Worm (Caenorhabditis elegans) whole organism, midembryonic: ENCODE data around the gene C18A3.7.

Source experiments
- T22C8.4 ChIP-seq: fragments of 200-800 bp; sonication (Bioruptor generic); IDR thresholded peaks from 2 replicates; pipeline ENCODE4 v1.3.6; 2022; ENCODE audit warnings: missing genetic modification characterization, missing compliant biosample characterization
- cog-1 ChIP-seq: sonication (generic microtip); optimal IDR thresholded peaks from 2 replicates; lab custom pipeline; 2016; ENCODE audit warnings: missing genetic modification characterization, missing compliant biosample characterization
- flt-1 ChIP-seq: fragments of 200-800 bp; sonication (Bioruptor generic); IDR thresholded peaks from 2 replicates; pipeline ENCODE4 v1.3.6; 2022; ENCODE audit warnings: missing genetic modification characterization, missing compliant biosample characterization
- klf-2 ChIP-seq: fragments of 200-800 bp; sonication (Bioruptor generic); conservative IDR thresholded peaks from 2 replicates; pipeline ENCODE4 v1.3.6; 2022; ENCODE audit warnings: missing genetic modification reagents, missing genetic modification characterization, missing compliant biosample characterization
- med-1 ChIP-seq: sonication (generic microtip); optimal IDR thresholded peaks from 2 replicates; lab custom pipeline; 2017; ENCODE audit warnings: missing genetic modification characterization, mild to moderate bottlenecking, missing compliant biosample characterization, antibody characterized with exemption, missing genetic modification reagents; ENCODE audit not compliant: insufficient read depth
- ref-1 ChIP-seq: fragments of 200-800 bp; sonication (Bioruptor generic); conservative IDR thresholded peaks from 2 replicates; pipeline ENCODE4 v1.3.6; 2022; ENCODE audit warnings: missing genetic modification reagents, missing genetic modification characterization, missing compliant biosample characterization
- tab-1 ChIP-seq: fragments of 200-800 bp; sonication (Bioruptor generic); IDR thresholded peaks from 2 replicates; pipeline ENCODE4 v1.3.6; 2022; ENCODE audit warnings: missing genetic modification characterization, missing compliant biosample characterization
- ztf-23 ChIP-seq: fragments of 200-800 bp; sonication (Bioruptor generic); IDR thresholded peaks from 2 replicates; pipeline ENCODE4 v1.3.6; 2022; ENCODE audit warnings: missing genetic modification reagents, missing genetic modification characterization, missing compliant biosample characterization
- ztf-29 ChIP-seq: fragments of 200-800 bp; sonication (Bioruptor generic); IDR thresholded peaks from 2 replicates; pipeline ENCODE4 v1.3.6; 2022; ENCODE audit warnings: missing genetic modification reagents, missing genetic modification characterization, missing compliant biosample characterization

C18A3.7 gene

DNA sequence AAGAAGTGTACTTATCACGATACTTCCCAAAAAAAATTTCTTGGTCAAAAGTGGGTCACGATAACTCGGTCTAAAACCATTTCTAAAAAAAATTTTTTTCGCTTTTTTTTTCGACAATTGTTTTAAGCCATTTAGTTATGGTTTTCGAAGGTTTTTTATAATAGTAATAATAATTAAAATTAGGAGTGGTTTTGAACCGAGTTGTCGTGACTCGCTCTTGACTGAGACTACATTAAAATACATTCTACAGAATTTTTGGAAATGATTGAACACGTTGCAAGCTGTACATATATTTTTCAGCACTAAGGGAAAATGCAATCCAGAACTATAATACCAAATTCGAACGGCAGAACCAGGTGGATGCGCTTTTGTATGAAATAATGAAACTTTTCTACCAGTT, 23.9 kb upstream of the C18A3.7 start, which contains the start of gene F10C1.8:
F10C1.8 (plus strand) TSS at position 301 of the 400 bp plus-strand sequence.
- TF ChIP-seq med-1 (GFP tag; lab: Kevin White, UChicago) (no peak), cog-1 (no peak), ztf-29 (no peak), tab-1 (GFP tag; lab: Robert Waterston, UW) (no peak), flt-1 (GFP tag; lab: Robert Waterston, UW) (no peak), klf-2 (GFP tag; lab: Robert Waterston, UW) (no peak), ref-1 (GFP tag; lab: Robert Waterston, UW) (no peak)

DNA sequence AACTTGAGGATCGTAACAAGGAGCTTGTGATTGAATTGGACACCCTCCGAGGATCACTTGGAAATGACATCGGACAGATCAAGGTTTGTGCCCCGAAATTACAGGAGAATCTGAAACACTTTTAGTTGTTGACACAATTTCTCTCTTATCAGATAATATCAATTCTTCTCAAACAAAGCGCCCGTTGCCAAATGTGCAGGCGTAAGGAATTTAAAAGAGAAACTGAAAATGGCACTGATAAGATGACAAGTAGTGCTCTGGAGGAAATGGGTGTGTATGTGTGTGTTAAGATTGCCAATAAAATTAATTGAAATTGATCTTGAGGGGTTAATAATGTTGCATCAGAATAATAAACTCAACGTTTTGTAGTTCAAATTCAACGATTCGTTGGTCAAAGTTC, 21.1 kb upstream of the C18A3.7 start:
- TF ChIP-seq med-1 (GFP tag; lab: Kevin White, UChicago) = no peak
- TF ChIP-seq flt-1 (GFP tag; lab: Robert Waterston, UW) = no peak
- TF ChIP-seq cog-1 = no peak
- no peak for TF ChIP-seq klf-2 (GFP tag; lab: Robert Waterston, UW)
- TF ChIP-seq ztf-29 = no peak
- TF ChIP-seq T22C8.4 (GFP tag; lab: Robert Waterston, UW) = no peak
- no peak for TF ChIP-seq tab-1 (GFP tag; lab: Robert Waterston, UW)
- TF ChIP-seq ztf-23 (GFP tag; lab: Robert Waterston, UW) = no peak
- no peak for TF ChIP-seq ref-1 (GFP tag; lab: Robert Waterston, UW)

DNA sequence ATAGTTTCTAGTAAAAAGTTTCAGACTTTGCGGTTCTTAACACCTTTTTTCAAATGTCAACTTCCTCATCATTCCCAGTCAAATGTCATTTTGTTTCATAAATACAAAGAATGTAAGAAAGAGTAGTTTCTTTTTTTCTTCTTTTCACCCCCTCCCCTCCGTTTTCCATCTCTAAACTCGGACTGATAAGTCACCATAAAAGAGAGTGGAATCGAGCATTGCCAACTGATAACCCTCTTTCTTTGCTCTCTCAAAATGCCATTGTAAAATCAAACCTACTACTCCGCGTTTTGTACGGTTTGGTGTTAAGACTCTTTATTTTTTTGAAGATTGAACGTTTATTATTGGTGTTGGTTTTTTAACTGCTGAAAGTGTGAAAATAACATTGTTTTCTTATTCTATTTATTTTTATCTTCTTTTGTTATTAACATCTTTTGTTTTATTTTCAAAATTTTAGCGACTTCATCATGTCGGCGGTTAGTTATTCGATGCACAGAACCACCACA, 19.5 kb upstream of the C18A3.7 start, which contains the start of gene ifb-2:
ifb-2 (plus strand) TSS at position 456 of the 506 bp plus-strand sequence.
- no peak for TF ChIP-seq ztf-29
- TF ChIP-seq cog-1 = no peak
- no peak for TF ChIP-seq flt-1 (GFP tag; lab: Robert Waterston, UW)
- TF ChIP-seq ref-1 (GFP tag; lab: Robert Waterston, UW) = no peak
- no peak for TF ChIP-seq ztf-23 (GFP tag; lab: Robert Waterston, UW)
- TF ChIP-seq tab-1 (GFP tag; lab: Robert Waterston, UW) = no peak
- no peak for TF ChIP-seq klf-2 (GFP tag; lab: Robert Waterston, UW)
- no peak for TF ChIP-seq T22C8.4 (GFP tag; lab: Robert Waterston, UW)

DNA sequence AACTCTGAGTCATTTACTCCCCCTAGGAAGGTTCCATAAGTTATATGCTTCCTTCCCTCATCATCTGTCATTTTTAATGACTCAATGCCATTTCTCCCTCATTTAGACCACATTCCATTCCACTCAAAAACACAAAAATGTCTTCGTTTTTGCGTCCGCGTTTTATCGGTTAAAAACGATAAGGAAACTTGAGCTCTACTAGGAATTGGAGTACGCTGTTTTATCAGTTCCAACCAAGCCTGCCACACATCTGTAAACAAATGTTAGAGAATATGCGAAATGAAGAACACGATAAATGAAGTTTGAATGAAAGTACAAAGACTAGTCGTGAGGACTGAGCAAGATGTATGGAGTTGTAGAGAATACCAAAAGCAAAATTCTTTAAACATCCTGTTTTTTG, 18.2 kb upstream of the C18A3.7 start:
- TF ChIP-seq flt-1 (GFP tag; lab: Robert Waterston, UW) = no peak
- no peak for TF ChIP-seq ref-1 (GFP tag; lab: Robert Waterston, UW)
- no peak for TF ChIP-seq ztf-29
- TF ChIP-seq T22C8.4 (GFP tag; lab: Robert Waterston, UW) = no peak
- TF ChIP-seq ztf-23 (GFP tag; lab: Robert Waterston, UW) = no peak
- TF ChIP-seq med-1 (GFP tag; lab: Kevin White, UChicago) = no peak
- TF ChIP-seq cog-1 = no peak
- TF ChIP-seq klf-2 (GFP tag; lab: Robert Waterston, UW) = no peak

DNA sequence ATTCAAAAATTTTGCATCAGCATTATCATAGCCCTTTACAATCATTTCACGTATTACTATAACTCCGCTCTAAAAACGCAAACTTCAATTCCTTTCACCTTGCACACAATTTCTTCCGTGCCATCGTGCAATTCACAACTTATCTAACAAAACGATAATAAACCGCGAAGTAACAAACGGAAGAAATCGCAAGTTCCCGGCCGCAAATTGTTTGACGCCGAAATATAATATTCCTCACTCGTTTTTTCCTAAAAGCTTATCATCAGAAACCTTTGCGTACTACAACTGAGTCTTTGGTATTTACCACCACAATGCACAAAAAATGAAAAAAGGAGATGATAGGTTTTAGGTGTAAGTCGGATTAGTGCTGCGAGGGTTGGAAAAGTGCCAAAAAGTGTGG, 17.1 kb upstream of the C18A3.7 start:
- no peak for TF ChIP-seq cog-1
- no peak for TF ChIP-seq ztf-29
- no peak for TF ChIP-seq T22C8.4 (GFP tag; lab: Robert Waterston, UW)
- no peak for TF ChIP-seq klf-2 (GFP tag; lab: Robert Waterston, UW)

DNA sequence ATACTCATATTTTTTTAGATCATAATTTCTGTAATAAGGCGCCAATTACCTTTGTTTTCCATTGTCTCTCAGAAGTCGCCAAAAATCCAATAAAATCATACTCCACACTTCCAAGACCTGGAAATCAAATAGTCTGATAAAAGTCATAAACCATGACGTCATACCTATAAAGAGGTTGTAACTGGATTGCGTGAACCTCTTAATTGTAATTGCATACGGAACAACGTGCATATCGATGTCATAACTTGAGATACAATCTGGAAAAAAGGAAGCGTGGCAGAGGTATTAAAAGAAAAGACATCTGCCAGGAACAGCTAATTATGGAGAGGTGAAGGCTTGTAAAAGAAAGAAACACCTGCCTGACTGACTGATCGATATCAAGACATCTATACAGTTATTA, 14.8 kb upstream of the C18A3.7 start, which contains the start of gene F10C1.9:
F10C1.9 (minus strand) TSS at position 197 of the 400 bp plus-strand sequence.
- TF ChIP-seq cog-1 = no peak
- no peak for TF ChIP-seq T22C8.4 (GFP tag; lab: Robert Waterston, UW)
- no peak for TF ChIP-seq klf-2 (GFP tag; lab: Robert Waterston, UW)
- TF ChIP-seq med-1 (GFP tag; lab: Kevin White, UChicago) = no peak
- no peak for TF ChIP-seq flt-1 (GFP tag; lab: Robert Waterston, UW)
- TF ChIP-seq ztf-29 = no peak
- no peak for TF ChIP-seq ref-1 (GFP tag; lab: Robert Waterston, UW)
- TF ChIP-seq tab-1 (GFP tag; lab: Robert Waterston, UW) = no peak
- TF ChIP-seq ztf-23 (GFP tag; lab: Robert Waterston, UW) = no peak

DNA sequence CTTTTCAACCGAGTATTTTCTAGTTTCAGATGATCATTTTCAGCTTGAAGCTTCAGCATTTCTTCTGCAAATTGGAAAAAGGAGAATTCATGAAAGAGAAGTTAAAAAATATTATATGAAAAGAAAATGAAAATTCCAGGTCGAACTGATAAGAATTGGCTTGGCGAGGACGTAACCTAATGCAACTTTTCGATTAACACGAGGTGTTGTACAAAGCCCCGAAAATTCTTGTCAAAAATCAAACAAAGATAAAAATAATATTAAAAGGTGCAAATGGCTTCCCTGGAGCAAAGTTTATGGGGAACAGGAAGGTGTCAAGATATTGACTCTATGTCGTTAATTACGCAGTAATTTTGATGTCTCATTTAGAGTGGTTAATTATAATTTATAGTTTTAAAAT, 14.1 kb upstream of the C18A3.7 start:
- TF ChIP-seq T22C8.4 (GFP tag; lab: Robert Waterston, UW) (no peak), med-1 (GFP tag; lab: Kevin White, UChicago) (no peak), cog-1 (no peak), flt-1 (GFP tag; lab: Robert Waterston, UW) (no peak), tab-1 (GFP tag; lab: Robert Waterston, UW) (no peak), ref-1 (GFP tag; lab: Robert Waterston, UW) (no peak), klf-2 (GFP tag; lab: Robert Waterston, UW) (no peak), ztf-23 (GFP tag; lab: Robert Waterston, UW) (no peak), ztf-29 (no peak)

DNA sequence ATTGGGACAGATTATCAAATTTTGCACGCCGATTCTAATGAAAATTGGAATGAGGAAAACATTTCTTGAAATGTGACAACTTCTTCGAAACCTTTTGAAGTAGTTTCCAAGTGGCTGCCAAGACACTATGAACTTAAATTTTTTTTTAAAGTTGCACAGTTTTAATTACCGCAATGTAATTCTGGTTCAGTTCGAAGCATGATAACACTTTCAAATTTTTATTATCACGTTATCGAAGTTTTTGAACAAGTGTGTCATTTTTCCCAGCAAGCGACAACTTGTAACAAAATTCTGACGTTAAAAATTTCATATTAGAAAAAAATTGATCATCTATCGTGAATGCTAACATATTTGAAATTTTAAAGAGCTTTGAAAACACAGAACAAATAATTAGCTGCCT, 12.5 kb upstream of the C18A3.7 start:
- TF ChIP-seq med-1 (GFP tag; lab: Kevin White, UChicago) (no peak), cog-1 (no peak), ztf-23 (GFP tag; lab: Robert Waterston, UW) (no peak), klf-2 (GFP tag; lab: Robert Waterston, UW) (no peak), tab-1 (GFP tag; lab: Robert Waterston, UW) (no peak), T22C8.4 (GFP tag; lab: Robert Waterston, UW) (no peak)

DNA sequence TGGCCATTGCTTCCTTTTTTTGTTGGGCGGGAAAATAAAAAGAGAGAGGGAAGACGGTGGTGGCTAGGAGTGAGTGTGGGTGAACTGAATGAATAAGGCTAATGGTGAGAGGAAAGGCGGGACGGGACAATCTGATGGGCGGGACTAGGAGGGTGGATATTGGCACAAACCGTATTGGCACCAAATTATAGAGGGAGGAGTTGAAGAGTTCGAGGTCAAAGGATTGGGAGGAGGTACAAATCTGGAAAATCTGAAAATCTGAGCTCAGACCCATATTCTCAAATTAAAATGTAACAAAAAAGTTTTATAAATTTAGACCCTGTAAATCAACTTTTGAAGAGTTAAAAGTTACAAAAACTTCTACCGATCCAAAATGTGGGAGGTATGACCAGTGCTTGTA, 8.6 kb upstream of the C18A3.7 start, which contains the start of gene hlh-14:
hlh-14 (minus strand) TSS at position 101 of the 400 bp plus-strand sequence.
- no peak for TF ChIP-seq ztf-23 (GFP tag; lab: Robert Waterston, UW)
- no peak for TF ChIP-seq tab-1 (GFP tag; lab: Robert Waterston, UW)
- no peak for TF ChIP-seq med-1 (GFP tag; lab: Kevin White, UChicago)
- no peak for TF ChIP-seq ztf-29
- TF ChIP-seq ref-1 (GFP tag; lab: Robert Waterston, UW) = no peak
- no peak for TF ChIP-seq T22C8.4 (GFP tag; lab: Robert Waterston, UW)
- TF ChIP-seq flt-1 (GFP tag; lab: Robert Waterston, UW) = no peak
- TF ChIP-seq klf-2 (GFP tag; lab: Robert Waterston, UW) = no peak
- TF ChIP-seq cog-1 = no peak
